Comparison of ENCODE assay signal across 1 fruit fly cellular context in the genomic region with DNA sequence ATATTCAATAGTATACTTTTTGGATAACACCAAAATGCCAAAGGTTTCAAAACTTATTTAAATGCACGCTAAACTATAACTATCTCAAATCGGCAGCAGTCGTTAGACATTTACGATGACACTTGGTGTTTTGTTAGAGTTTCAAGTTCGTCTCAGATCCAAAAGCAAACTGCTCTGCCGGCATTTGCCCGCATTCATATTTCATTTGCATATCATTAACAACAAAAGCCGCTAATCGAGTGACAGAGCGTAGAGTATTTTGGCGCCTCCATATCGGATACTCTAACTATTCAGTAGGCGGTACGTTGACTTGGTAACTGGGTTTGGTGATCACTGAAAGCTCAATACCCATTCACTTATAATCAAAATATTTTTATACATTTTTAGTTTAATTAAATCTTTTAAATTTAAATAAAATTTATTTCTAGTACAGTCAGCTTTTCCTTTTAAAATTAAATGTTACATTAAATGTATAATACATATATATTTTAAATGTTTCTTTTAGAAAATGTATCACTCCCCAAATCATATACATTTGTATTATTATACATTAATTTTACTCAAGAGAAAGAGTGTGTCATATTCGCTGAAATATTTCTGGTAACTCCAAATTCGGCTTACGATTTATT.
A peak's percentile ranks its signal among the peaks of the same experiment; 100 is the strongest.
TF ChIP-seq lines count a peak whose summit lies in the region.

No protein-coding gene starts in this region.

TF ChIP-seq in whole organism, embryonic, 481 proteins besides CTCF, POLR2A, EP300 and RAD21 (continued from another document):
- TF ChIP-seq CG18619 (GFP tag; optimal IDR thresholded peaks at IDR 0.05; lab: Kevin White, UChicago) (peak; percentile 39), CG13287 (GFP tag; IDR thresholded peaks at IDR 0.05; lab: Robert Waterston, UW; ENCODE audit: partially characterized antibody) (peak; percentile 9; the same call in 1 of the 2 replicates), CG11504 (tag; optimal IDR thresholded peaks at IDR 0.05; lab: Kevin White, UChicago) (peak; percentile 81), CG2678 (tag; optimal IDR thresholded peaks at IDR 0.05; lab: Kevin White, UChicago) (peak; percentile 80), odd (GFP tag; optimal IDR thresholded peaks at IDR 0.05; lab: Kevin White, UChicago) (peak; percentile 62), pan (optimal IDR thresholded peaks at IDR 0.05; lab: Kevin White, UChicago) (no peak), pan (GFP tag; optimal IDR thresholded peaks at IDR 0.05 in 1 of 2, IDR thresholded peaks at IDR 0.05 in 1 of 2) (peak in 1 of 2 experiments; percentile 6), HLH3B (GFP tag; IDR thresholded peaks at IDR 0.05; lab: Robert Waterston, UW) (peak; percentile 23; the same call in 1 of the 2 replicates), Sox102F (GFP tag; optimal IDR thresholded peaks at IDR 0.05; lab: Kevin White, UChicago) (peak; percentile 69), Awh (GFP tag; IDR thresholded peaks at IDR 0.05; lab: Robert Waterston, UW) (peak; percentile 63; the same call in 1 of the 2 replicates), CG7556 (GFP tag; optimal IDR thresholded peaks at IDR 0.05; lab: Kevin White, UChicago) (peak; percentile 66)
